Fruit fly (Drosophila melanogaster) whole organism, prepupa: ENCODE results near the gene AOX3.
A peak's percentile ranks its signal among the peaks of the same experiment; 100 is the strongest.

Source experiments
- Blimp-1 ChIP-seq: fragments of 200-800 bp; sonication (Bioruptor generic); optimal IDR thresholded peaks from 3 replicates; lab custom pipeline; 2017; ENCODE audit warnings: missing biosample characterization, missing genetic modification characterization, mild to moderate bottlenecking, moderate library complexity, missing genetic modification reagents
- CG10631 ChIP-seq: fragments of 200-800 bp; sonication (Bioruptor generic); optimal IDR thresholded peaks from 2 replicates; lab custom pipeline; 2016; ENCODE audit warnings: missing biosample characterization, missing genetic modification characterization
- CG11294 ChIP-seq: fragments of 200-800 bp; sonication (Bioruptor generic); IDR thresholded peaks from 2 replicates; pipeline ENCODE4 v1.3.6; 2022; ENCODE audit warnings: missing biosample characterization, missing genetic modification characterization
- CG11762 ChIP-seq: fragments of 200-800 bp; sonication (Bioruptor generic); optimal IDR thresholded peaks from 3 replicates; lab custom pipeline; 2016; ENCODE audit warnings: missing biosample characterization, missing genetic modification characterization; ENCODE audit not compliant: insufficient read depth
- CG15336 ChIP-seq: fragments of 200-800 bp; sonication (Bioruptor generic); IDR thresholded peaks from 2 replicates; pipeline ENCODE4 v1.3.6; 2022; ENCODE audit warnings: missing biosample characterization, missing genetic modification characterization
- CG1621 ChIP-seq: fragments of 200-800 bp; sonication (Bioruptor generic); optimal IDR thresholded peaks from 3 replicates; lab custom pipeline; 2018; ENCODE audit warnings: missing biosample characterization, mild to moderate bottlenecking, missing genetic modification characterization
- CG16779 ChIP-seq: fragments of 200-800 bp; sonication (Bioruptor generic); optimal IDR thresholded peaks from 3 replicates; lab custom pipeline; 2017; ENCODE audit warnings: missing biosample characterization, mild to moderate bottlenecking, missing genetic modification characterization
- CG3032 ChIP-seq: fragments of 200-800 bp; optimal IDR thresholded peaks from 2 replicates; lab custom pipeline; 2019; ENCODE audit warnings: missing biosample characterization, mild to moderate bottlenecking, missing genetic modification characterization, moderate library complexity
- CG31627 ChIP-seq: fragments of 200-800 bp; sonication (Bioruptor generic); optimal IDR thresholded peaks from 3 replicates; lab custom pipeline; 2016; ENCODE audit warnings: missing biosample characterization, missing genetic modification characterization
- CG32006 ChIP-seq: fragments of 200-800 bp; sonication (Bioruptor generic); optimal IDR thresholded peaks from 3 replicates; lab custom pipeline; 2017; ENCODE audit warnings: missing biosample characterization, mild to moderate bottlenecking, missing genetic modification characterization
- CG3919 ChIP-seq: fragments of 200-800 bp; sonication (Bioruptor generic); optimal IDR thresholded peaks from 3 replicates; lab custom pipeline; 2016; ENCODE audit warnings: missing biosample characterization, missing genetic modification characterization
- CG6163 ChIP-seq: fragments of 200-800 bp; sonication (Bioruptor generic); IDR thresholded peaks from 3 replicates; pipeline ENCODE4 v1.3.6; 2022; ENCODE audit warnings: missing biosample characterization, missing genetic modification characterization
- CG6792 ChIP-seq: fragments of 200-800 bp; sonication (Bioruptor generic); optimal IDR thresholded peaks from 3 replicates; lab custom pipeline; 2016; ENCODE audit warnings: missing biosample characterization, missing genetic modification characterization
- CG6808 ChIP-seq: fragments of 200-800 bp; sonication (Bioruptor generic); optimal IDR thresholded peaks from 3 replicates; lab custom pipeline; 2017; ENCODE audit warnings: missing biosample characterization, missing genetic modification characterization, mild to moderate bottlenecking, moderate library complexity, missing genetic modification reagents
- CG6854 ChIP-seq: fragments of 200-800 bp; sonication (Bioruptor generic); optimal IDR thresholded peaks from 2 replicates; lab custom pipeline; 2017; ENCODE audit warnings: missing biosample characterization, mild to moderate bottlenecking, missing genetic modification characterization
- CG7368 ChIP-seq: fragments of 200-800 bp; sonication (Bioruptor generic); optimal IDR thresholded peaks from 3 replicates; lab custom pipeline; 2016; ENCODE audit warnings: missing biosample characterization, missing genetic modification characterization
- CG8119 ChIP-seq: fragments of 200-800 bp; sonication (Bioruptor generic); IDR thresholded peaks from 3 replicates; pipeline ENCODE4 v1.3.6; 2022; ENCODE audit warnings: missing biosample characterization, missing genetic modification characterization
- CG8319 ChIP-seq: fragments of 200-800 bp; sonication (Bioruptor generic); optimal IDR thresholded peaks from 3 replicates; lab custom pipeline; 2016; ENCODE audit warnings: missing biosample characterization, missing genetic modification characterization
- CG8632 ChIP-seq: fragments of 200-800 bp; sonication (Bioruptor generic); optimal IDR thresholded peaks from 3 replicates; lab custom pipeline; 2016; ENCODE audit warnings: missing biosample characterization, missing genetic modification characterization
- Eip75B ChIP-seq: fragments of 200-800 bp; sonication (Bioruptor generic); optimal IDR thresholded peaks from 3 replicates; lab custom pipeline; 2016; ENCODE audit warnings: missing biosample characterization, missing genetic modification characterization
- Eip78C ChIP-seq: fragments of 200-800 bp; sonication (Bioruptor generic); peaks from one replicate; lab custom pipeline; 2016; ENCODE audit warnings: missing biosample characterization, missing genetic modification characterization
- Eip93F ChIP-seq: fragments of 200-800 bp; sonication (Bioruptor generic); optimal IDR thresholded peaks from 2 replicates; lab custom pipeline; 2016; ENCODE audit warnings: missing biosample characterization, mild to moderate bottlenecking, missing genetic modification characterization
- Ets96B ChIP-seq: fragments of 200-800 bp; optimal IDR thresholded peaks from 2 replicates; lab custom pipeline; 2019; ENCODE audit warnings: missing biosample characterization, mild to moderate bottlenecking, missing genetic modification characterization, moderate library complexity
- Gug ChIP-seq: fragments of 200-800 bp; sonication (Bioruptor generic); IDR thresholded peaks from 2 replicates; pipeline ENCODE4 v1.3.6; 2022; ENCODE audit warnings: missing biosample characterization, missing genetic modification characterization
- Hr38 ChIP-seq: sonication (Bioruptor generic); optimal IDR thresholded peaks from 2 replicates; lab custom pipeline; 2016; ENCODE audit warnings: missing biosample characterization, missing genetic modification characterization
- Hr4 ChIP-seq: fragments of 200-800 bp; sonication (Bioruptor generic); optimal IDR thresholded peaks from 3 replicates; lab custom pipeline; 2016; ENCODE audit warnings: missing biosample characterization, missing genetic modification characterization
- Lpt ChIP-seq: fragments of 200-800 bp; sonication (Bioruptor generic); optimal IDR thresholded peaks from 3 replicates; lab custom pipeline; 2016; ENCODE audit warnings: missing biosample characterization, missing genetic modification characterization
- Met ChIP-seq: fragments of 200-800 bp; sonication (Bioruptor generic); optimal IDR thresholded peaks from 3 replicates; lab custom pipeline; 2016; ENCODE audit warnings: missing biosample characterization, missing genetic modification characterization
- OdsH ChIP-seq: fragments of 200-800 bp; sonication (Bioruptor generic); optimal IDR thresholded peaks from 3 replicates; lab custom pipeline; 2016; ENCODE audit warnings: missing biosample characterization, missing genetic modification characterization
- Smox ChIP-seq: fragments of 200-800 bp; sonication (Bioruptor generic); optimal IDR thresholded peaks from 3 replicates; lab custom pipeline; 2016; ENCODE audit warnings: missing biosample characterization, missing genetic modification characterization
- Sox102F ChIP-seq: fragments of 200-800 bp; sonication (Bioruptor generic); optimal IDR thresholded peaks from 2 replicates; lab custom pipeline; 2016; ENCODE audit warnings: missing biosample characterization, mild to moderate bottlenecking, missing genetic modification characterization
- Sox14 ChIP-seq: fragments of 200-800 bp; sonication (Bioruptor generic); optimal IDR thresholded peaks from 3 replicates; lab custom pipeline; 2016; ENCODE audit warnings: missing biosample characterization, missing genetic modification characterization
- achi ChIP-seq: fragments of 200-800 bp; sonication (Bioruptor generic); optimal IDR thresholded peaks from 3 replicates; lab custom pipeline; 2016; ENCODE audit warnings: missing biosample characterization, missing genetic modification characterization
- acj6 ChIP-seq: fragments of 200-800 bp; sonication (Bioruptor generic); optimal IDR thresholded peaks from 3 replicates; lab custom pipeline; 2016; ENCODE audit warnings: missing biosample characterization, missing genetic modification characterization
- cyc ChIP-seq: fragments of 200-800 bp; sonication (Bioruptor generic); optimal IDR thresholded peaks from 3 replicates; lab custom pipeline; 2016; ENCODE audit warnings: missing biosample characterization, missing genetic modification characterization
- dac ChIP-seq: fragments of 200-800 bp; sonication (Bioruptor generic); optimal IDR thresholded peaks from 2 replicates; lab custom pipeline; 2017; ENCODE audit warnings: missing biosample characterization, mild to moderate bottlenecking, missing genetic modification characterization
- dsx ChIP-seq: fragments of 200-800 bp; optimal IDR thresholded peaks from 3 replicates; lab custom pipeline; 2019; ENCODE audit warnings: missing biosample characterization, mild to moderate bottlenecking, missing genetic modification characterization, moderate library complexity; ENCODE audit not compliant: poor library complexity, severe bottlenecking
- esn ChIP-seq: fragments of 200-800 bp; sonication (Bioruptor generic); optimal IDR thresholded peaks from 2 replicates; lab custom pipeline; 2016; ENCODE audit warnings: missing biosample characterization, mild to moderate bottlenecking, missing genetic modification characterization, moderate library complexity
- fd59A ChIP-seq: fragments of 200-800 bp; sonication (Bioruptor generic); optimal IDR thresholded peaks from 2 replicates; lab custom pipeline; 2017; ENCODE audit warnings: missing biosample characterization, mild to moderate bottlenecking, missing genetic modification characterization, missing genetic modification reagents
- fkh ChIP-seq: fragments of 200-800 bp; sonication (Bioruptor generic); optimal IDR thresholded peaks from 3 replicates; lab custom pipeline; 2017; ENCODE audit warnings: missing biosample characterization, mild to moderate bottlenecking, missing genetic modification characterization, moderate library complexity
- lz ChIP-seq: fragments of 200-800 bp; sonication (Bioruptor generic); optimal IDR thresholded peaks from 3 replicates; lab custom pipeline; 2016; ENCODE audit warnings: missing biosample characterization, missing genetic modification characterization
- net ChIP-seq: fragments of 200-800 bp; sonication (Bioruptor generic); optimal IDR thresholded peaks from 3 replicates; lab custom pipeline; 2016; ENCODE audit warnings: missing biosample characterization, missing genetic modification characterization
- pdm3 ChIP-seq: fragments of 200-800 bp; sonication (Bioruptor generic); optimal IDR thresholded peaks from 3 replicates; lab custom pipeline; 2016; ENCODE audit warnings: missing biosample characterization, missing genetic modification characterization
- salr ChIP-seq, 2 experiments: fragments of 200-800 bp; sonication (Bioruptor generic); optimal IDR thresholded peaks; 3 replicates each; lab custom pipeline; 2016 to 2018; ENCODE audit warnings: missing biosample characterization in 2 of 2, missing genetic modification characterization in 2 of 2, mild to moderate bottlenecking in 1 of 2
- spab ChIP-seq: fragments of 200-800 bp; sonication (Bioruptor generic); optimal IDR thresholded peaks from 2 replicates; lab custom pipeline; 2017; ENCODE audit warnings: missing biosample characterization, mild to moderate bottlenecking, missing genetic modification characterization, missing genetic modification reagents
- ss ChIP-seq, 2 experiments: fragments of 200-800 bp; sonication (Bioruptor generic); optimal IDR thresholded peaks; 2 replicates in 1 of 2; 3 replicates in 1 of 2; lab custom pipeline; 2017 to 2018; ENCODE audit warnings: mild to moderate bottlenecking in 2 of 2, missing biosample characterization in 2 of 2, missing genetic modification characterization in 2 of 2, moderate library complexity in 1 of 2
- topi ChIP-seq: fragments of 200-800 bp; sonication (Bioruptor generic); optimal IDR thresholded peaks from 3 replicates; lab custom pipeline; 2016; ENCODE audit warnings: missing biosample characterization, missing genetic modification characterization
- vri ChIP-seq: fragments of 200-800 bp; sonication (Bioruptor generic); optimal IDR thresholded peaks from 3 replicates; lab custom pipeline; 2016; ENCODE audit warnings: missing biosample characterization, mild to moderate bottlenecking, missing genetic modification characterization

Gene AOX3

DNA sequence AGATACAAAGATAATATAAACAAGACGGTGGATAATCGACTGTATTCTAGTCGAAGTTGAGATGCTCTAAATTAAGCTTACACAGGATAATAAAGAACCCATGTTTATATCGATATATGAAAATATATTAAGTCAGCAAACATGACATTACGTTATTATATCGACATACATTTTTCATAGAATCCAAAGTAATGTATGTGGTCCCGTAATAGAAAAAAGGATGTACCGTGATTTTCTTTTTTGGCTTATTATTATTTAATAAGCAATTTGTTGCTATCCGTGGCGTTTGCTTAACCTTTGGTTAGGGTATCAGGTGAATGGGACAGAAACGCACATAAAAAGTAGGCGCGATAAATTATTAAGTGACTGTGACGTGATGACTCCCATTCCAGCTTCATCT lies 8.5 kb upstream of the AOX3 start (continued):
- TF ChIP-seq CG6792 (GFP tag; lab: Kevin White, UChicago) (peak; percentile 55), CG3032 (tag; lab: Kevin White, UChicago) (peak; percentile 86), Lpt (GFP tag; lab: Kevin White, UChicago) (no peak), net (peak; percentile 45), CG15336 (0 out of 2 replicates have a peak, but pooled peaks have one; percentile 25), Hr38 (GFP tag; lab: Kevin White, UChicago) (no peak), dac (GFP tag; lab: Kevin White, UChicago) (no peak), CG6163 (GFP tag; lab: Robert Waterston, UW) (peak; percentile 34; the same call in 1 of the 3 replicates), CG32006 (GFP tag; lab: Kevin White, UChicago) (peak; percentile 66), Eip93F (GFP tag; lab: Kevin White, UChicago) (no peak), CG8119 (GFP tag; lab: Robert Waterston, UW) (peak; percentile 57), CG3919 (GFP tag; lab: Kevin White, UChicago) (peak; percentile 74), CG8319 (GFP tag; lab: Kevin White, UChicago) (peak; percentile 34), Met (peak; percentile 44), fkh (no peak), Smox (GFP tag; lab: Kevin White, UChicago) (peak; percentile 35), CG8632 (GFP tag; lab: Kevin White, UChicago) (peak; percentile 57), topi (peak; percentile 52), vri (GFP tag; lab: Kevin White, UChicago) (no peak), CG16779 (no peak), CG7368 (peak; percentile 52), Hr4 (peak; percentile 62), Sox14 (GFP tag; lab: Kevin White, UChicago) (peak; percentile 61), Sox102F (GFP tag; lab: Kevin White, UChicago) (peak; percentile 11), dsx (GFP tag; lab: Kevin White, UChicago) (peak; percentile 84)

DNA sequence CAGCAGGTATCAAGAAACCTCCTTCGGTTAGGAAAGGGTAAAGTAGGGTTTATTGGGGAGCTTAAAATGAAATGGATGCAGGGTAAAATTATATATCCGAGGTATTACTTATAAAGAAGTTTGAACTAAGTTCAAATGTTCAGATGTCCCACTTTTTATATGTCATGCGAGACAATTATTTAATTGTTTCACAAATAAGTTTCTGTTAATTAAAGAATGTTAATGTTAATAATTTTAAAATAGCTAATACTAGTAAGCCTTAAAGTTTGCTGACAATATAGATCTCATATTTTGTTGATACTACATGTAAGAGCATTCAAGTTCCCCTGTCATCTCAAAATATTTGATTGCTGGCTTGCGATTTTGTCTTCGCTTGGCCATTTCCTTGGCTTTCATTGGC lies 6.7 kb upstream of the AOX3 start:
- TF ChIP-seq CG6808 (GFP tag; lab: Kevin White, UChicago) = peak; percentile 41
- peak; percentile 48 for TF ChIP-seq dsx (GFP tag; lab: Kevin White, UChicago)
- TF ChIP-seq fkh = no peak
- peak; percentile 45 for TF ChIP-seq Ets96B
- TF ChIP-seq Lpt (GFP tag; lab: Kevin White, UChicago) = no peak
- TF ChIP-seq pdm3 (GFP tag; lab: Kevin White, UChicago) = no peak
- TF ChIP-seq CG8632 (GFP tag; lab: Kevin White, UChicago) = peak; percentile 11
- no peak for TF ChIP-seq dac (GFP tag; lab: Kevin White, UChicago)
- peak in 1 of 2 experiments; percentile 22 for TF ChIP-seq ss (GFP tag; optimal IDR thresholded peaks at IDR 0.05; lab: Kevin White, UChicago)
- no peak for TF ChIP-seq Gug (GFP tag; lab: Robert Waterston, UW)
- TF ChIP-seq CG6163 (GFP tag; lab: Robert Waterston, UW) = no peak
- peak; percentile 86 for TF ChIP-seq Eip78C
- no peak for TF ChIP-seq acj6
- TF ChIP-seq OdsH (GFP tag; lab: Kevin White, UChicago) = peak; percentile 28
- peak; percentile 60 for TF ChIP-seq Smox (GFP tag; lab: Kevin White, UChicago)
- TF ChIP-seq CG11294 (GFP tag; lab: Robert Waterston, UW) = no peak
- peak; percentile 62 for TF ChIP-seq Met
- TF ChIP-seq CG31627 (GFP tag; lab: Kevin White, UChicago) = peak; percentile 4
- peak; percentile 12 for TF ChIP-seq CG10631 (GFP tag; lab: Kevin White, UChicago)
- TF ChIP-seq lz (GFP tag; lab: Kevin White, UChicago) = peak; percentile 43
- TF ChIP-seq CG8319 (GFP tag; lab: Kevin White, UChicago) = no peak
- TF ChIP-seq fd59A = peak; percentile 13
- no peak for TF ChIP-seq CG7368
- peak; percentile 21 for TF ChIP-seq cyc
- TF ChIP-seq CG1621 (tag; lab: Kevin White, UChicago) = no peak
- peak; percentile 24 for TF ChIP-seq Eip75B (GFP tag; lab: Kevin White, UChicago)
- no peak for TF ChIP-seq CG11762 (GFP tag; lab: Kevin White, UChicago)
- TF ChIP-seq salr (GFP tag; optimal IDR thresholded peaks at IDR 0.05; lab: Kevin White, UChicago) = no peak
- no peak for TF ChIP-seq CG6854 (GFP tag; lab: Kevin White, UChicago)
- no peak for TF ChIP-seq Blimp-1 (GFP tag; lab: Kevin White, UChicago)
- peak; percentile 44 for TF ChIP-seq Sox102F (GFP tag; lab: Kevin White, UChicago)
- TF ChIP-seq Hr4 = no peak
- TF ChIP-seq CG8119 (GFP tag; lab: Robert Waterston, UW) = no peak
- peak; percentile 72 for TF ChIP-seq esn (GFP tag; lab: Kevin White, UChicago)
- peak; percentile 15 for TF ChIP-seq achi (GFP tag; lab: Kevin White, UChicago)
- peak; percentile 21 for TF ChIP-seq spab (GFP tag; lab: Kevin White, UChicago)
- TF ChIP-seq vri (GFP tag; lab: Kevin White, UChicago) = no peak
